Fruit fly (Drosophila melanogaster) whole organism, prepupa: ENCODE measurements around the gene CG1394.

Experiments used
- CG10631 ChIP-seq: fragments of 200-800 bp; sonication (Bioruptor generic); optimal IDR thresholded peaks from 2 replicates; lab custom pipeline; 2016; ENCODE audit warnings: missing biosample characterization, missing genetic modification characterization
- CG11762 ChIP-seq: fragments of 200-800 bp; sonication (Bioruptor generic); optimal IDR thresholded peaks from 3 replicates; lab custom pipeline; 2016; ENCODE audit warnings: missing biosample characterization, missing genetic modification characterization; ENCODE audit not compliant: insufficient read depth
- CG11902 ChIP-seq: fragments of 200-800 bp; sonication (Bioruptor generic); optimal IDR thresholded peaks from 3 replicates; lab custom pipeline; 2016; ENCODE audit warnings: missing biosample characterization, missing genetic modification characterization
- CG15336 ChIP-seq: fragments of 200-800 bp; sonication (Bioruptor generic); IDR thresholded peaks from 2 replicates; pipeline ENCODE4 v1.3.6; 2022; ENCODE audit warnings: missing biosample characterization, missing genetic modification characterization
- CG16779 ChIP-seq: fragments of 200-800 bp; sonication (Bioruptor generic); optimal IDR thresholded peaks from 3 replicates; lab custom pipeline; 2017; ENCODE audit warnings: missing biosample characterization, mild to moderate bottlenecking, missing genetic modification characterization
- CG3032 ChIP-seq: fragments of 200-800 bp; optimal IDR thresholded peaks from 2 replicates; lab custom pipeline; 2019; ENCODE audit warnings: missing biosample characterization, mild to moderate bottlenecking, missing genetic modification characterization, moderate library complexity
- CG31627 ChIP-seq: fragments of 200-800 bp; sonication (Bioruptor generic); optimal IDR thresholded peaks from 3 replicates; lab custom pipeline; 2016; ENCODE audit warnings: missing biosample characterization, missing genetic modification characterization
- CG32006 ChIP-seq: fragments of 200-800 bp; sonication (Bioruptor generic); optimal IDR thresholded peaks from 3 replicates; lab custom pipeline; 2017; ENCODE audit warnings: missing biosample characterization, mild to moderate bottlenecking, missing genetic modification characterization
- CG34406 ChIP-seq: fragments of 200-800 bp; sonication (Bioruptor generic); optimal IDR thresholded peaks from 3 replicates; lab custom pipeline; 2016; ENCODE audit warnings: missing biosample characterization, missing genetic modification characterization
- CG6854 ChIP-seq: fragments of 200-800 bp; sonication (Bioruptor generic); optimal IDR thresholded peaks from 2 replicates; lab custom pipeline; 2017; ENCODE audit warnings: missing biosample characterization, mild to moderate bottlenecking, missing genetic modification characterization
- CG8119 ChIP-seq: fragments of 200-800 bp; sonication (Bioruptor generic); IDR thresholded peaks from 3 replicates; pipeline ENCODE4 v1.3.6; 2022; ENCODE audit warnings: missing biosample characterization, missing genetic modification characterization
- CG8632 ChIP-seq: fragments of 200-800 bp; sonication (Bioruptor generic); optimal IDR thresholded peaks from 3 replicates; lab custom pipeline; 2016; ENCODE audit warnings: missing biosample characterization, missing genetic modification characterization
- CG9139 ChIP-seq: fragments of 200-800 bp; sonication (Bioruptor generic); optimal IDR thresholded peaks from 3 replicates; lab custom pipeline; 2017; ENCODE audit warnings: missing biosample characterization, mild to moderate bottlenecking, missing genetic modification characterization
- Eip78C ChIP-seq: fragments of 200-800 bp; sonication (Bioruptor generic); peaks from one replicate; lab custom pipeline; 2016; ENCODE audit warnings: missing biosample characterization, missing genetic modification characterization
- Eip93F ChIP-seq: fragments of 200-800 bp; sonication (Bioruptor generic); optimal IDR thresholded peaks from 2 replicates; lab custom pipeline; 2016; ENCODE audit warnings: missing biosample characterization, mild to moderate bottlenecking, missing genetic modification characterization
- Ets21C ChIP-seq: fragments of 200-800 bp; sonication (Bioruptor generic); optimal IDR thresholded peaks from 3 replicates; lab custom pipeline; 2016; ENCODE audit warnings: missing biosample characterization, missing genetic modification characterization
- Gug ChIP-seq: fragments of 200-800 bp; sonication (Bioruptor generic); IDR thresholded peaks from 2 replicates; pipeline ENCODE4 v1.3.6; 2022; ENCODE audit warnings: missing biosample characterization, missing genetic modification characterization
- Hr38 ChIP-seq: sonication (Bioruptor generic); optimal IDR thresholded peaks from 2 replicates; lab custom pipeline; 2016; ENCODE audit warnings: missing biosample characterization, missing genetic modification characterization
- OdsH ChIP-seq: fragments of 200-800 bp; sonication (Bioruptor generic); optimal IDR thresholded peaks from 3 replicates; lab custom pipeline; 2016; ENCODE audit warnings: missing biosample characterization, missing genetic modification characterization
- Sox102F ChIP-seq: fragments of 200-800 bp; sonication (Bioruptor generic); optimal IDR thresholded peaks from 2 replicates; lab custom pipeline; 2016; ENCODE audit warnings: missing biosample characterization, mild to moderate bottlenecking, missing genetic modification characterization
- achi ChIP-seq: fragments of 200-800 bp; sonication (Bioruptor generic); optimal IDR thresholded peaks from 3 replicates; lab custom pipeline; 2016; ENCODE audit warnings: missing biosample characterization, missing genetic modification characterization
- acj6 ChIP-seq: fragments of 200-800 bp; sonication (Bioruptor generic); optimal IDR thresholded peaks from 3 replicates; lab custom pipeline; 2016; ENCODE audit warnings: missing biosample characterization, missing genetic modification characterization
- cyc ChIP-seq: fragments of 200-800 bp; sonication (Bioruptor generic); optimal IDR thresholded peaks from 3 replicates; lab custom pipeline; 2016; ENCODE audit warnings: missing biosample characterization, missing genetic modification characterization
- dac ChIP-seq: fragments of 200-800 bp; sonication (Bioruptor generic); optimal IDR thresholded peaks from 2 replicates; lab custom pipeline; 2017; ENCODE audit warnings: missing biosample characterization, mild to moderate bottlenecking, missing genetic modification characterization
- eg ChIP-seq: fragments of 200-800 bp; sonication (Bioruptor generic); IDR thresholded peaks from 3 replicates; pipeline ENCODE4 v1.3.6; 2022; ENCODE audit warnings: missing biosample characterization, missing genetic modification characterization
- esn ChIP-seq: fragments of 200-800 bp; sonication (Bioruptor generic); optimal IDR thresholded peaks from 2 replicates; lab custom pipeline; 2016; ENCODE audit warnings: missing biosample characterization, mild to moderate bottlenecking, missing genetic modification characterization, moderate library complexity
- fd59A ChIP-seq: fragments of 200-800 bp; sonication (Bioruptor generic); optimal IDR thresholded peaks from 2 replicates; lab custom pipeline; 2017; ENCODE audit warnings: missing biosample characterization, mild to moderate bottlenecking, missing genetic modification characterization, missing genetic modification reagents
- fd85E ChIP-seq: fragments of 200-800 bp; sonication (Bioruptor generic); optimal IDR thresholded peaks from 3 replicates; lab custom pipeline; 2016; ENCODE audit warnings: missing biosample characterization, missing genetic modification characterization
- pdm3 ChIP-seq: fragments of 200-800 bp; sonication (Bioruptor generic); optimal IDR thresholded peaks from 3 replicates; lab custom pipeline; 2016; ENCODE audit warnings: missing biosample characterization, missing genetic modification characterization
- ss ChIP-seq, 2 experiments: fragments of 200-800 bp; sonication (Bioruptor generic); optimal IDR thresholded peaks; 2 replicates in 1 of 2; 3 replicates in 1 of 2; lab custom pipeline; 2017 to 2018; ENCODE audit warnings: mild to moderate bottlenecking in 2 of 2, missing biosample characterization in 2 of 2, missing genetic modification characterization in 2 of 2, moderate library complexity in 1 of 2
- svp ChIP-seq: fragments of 200-800 bp; sonication (Bioruptor generic); peaks from one replicate; lab custom pipeline; 2016; ENCODE audit warnings: missing biosample characterization, missing genetic modification characterization

Gene CG1394

DNA sequence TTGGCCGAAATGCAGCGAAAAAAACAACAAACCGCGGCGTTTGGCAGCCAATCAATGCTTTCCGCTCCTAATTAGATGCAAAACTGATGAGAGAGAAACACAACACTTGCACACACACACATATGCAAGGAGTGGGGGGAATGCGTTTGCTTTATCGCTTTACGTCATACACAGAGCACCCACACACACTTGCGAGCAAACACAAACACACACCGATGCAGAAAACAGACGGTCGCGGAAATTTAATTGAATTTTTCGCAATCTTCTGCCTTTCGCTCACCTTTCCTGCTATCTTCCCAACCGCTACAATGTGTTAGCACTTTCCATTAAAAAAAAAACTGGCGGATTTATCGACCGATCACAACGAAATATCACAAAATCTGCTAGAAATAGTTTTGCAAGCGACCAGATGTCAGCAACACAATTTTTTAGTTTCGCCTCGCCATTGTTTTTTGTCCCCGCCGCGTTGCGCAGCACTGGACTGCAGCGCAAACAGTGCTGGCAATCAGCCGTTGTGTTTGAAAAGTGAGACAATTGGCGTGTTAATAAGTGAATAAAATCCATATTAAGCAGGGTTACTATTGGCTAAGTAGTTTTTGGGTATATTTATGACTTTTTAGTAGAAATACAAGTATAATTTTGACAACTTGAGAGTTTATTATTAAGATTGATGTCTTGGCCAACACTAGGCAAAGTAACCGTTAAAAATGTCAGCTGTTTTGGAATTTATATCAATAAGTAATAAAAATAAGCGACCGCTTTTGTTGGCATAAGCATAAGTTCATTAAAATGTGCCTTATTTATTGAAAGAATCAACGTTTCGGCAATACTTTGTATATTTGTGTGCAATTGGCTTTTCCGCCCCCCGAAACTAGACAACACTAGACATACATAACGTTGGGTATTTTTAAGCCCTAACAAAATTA is 33.6 kb downstream of the CG1394 start, which contains the start of gene Klp10A (continued):
- TF ChIP-seq Eip93F (GFP tag; lab: Kevin White, UChicago) = no peak
- TF ChIP-seq CG9139 (GFP tag; lab: Kevin White, UChicago) = peak; percentile 2
- TF ChIP-seq CG15336 (GFP tag; lab: Robert Waterston, UW) = no peak
- no peak for TF ChIP-seq fd59A (GFP tag; lab: Kevin White, UChicago)
- TF ChIP-seq CG10631 (GFP tag; lab: Kevin White, UChicago) = peak; percentile 36
- TF ChIP-seq, all 60 proteins: peak for 19

DNA sequence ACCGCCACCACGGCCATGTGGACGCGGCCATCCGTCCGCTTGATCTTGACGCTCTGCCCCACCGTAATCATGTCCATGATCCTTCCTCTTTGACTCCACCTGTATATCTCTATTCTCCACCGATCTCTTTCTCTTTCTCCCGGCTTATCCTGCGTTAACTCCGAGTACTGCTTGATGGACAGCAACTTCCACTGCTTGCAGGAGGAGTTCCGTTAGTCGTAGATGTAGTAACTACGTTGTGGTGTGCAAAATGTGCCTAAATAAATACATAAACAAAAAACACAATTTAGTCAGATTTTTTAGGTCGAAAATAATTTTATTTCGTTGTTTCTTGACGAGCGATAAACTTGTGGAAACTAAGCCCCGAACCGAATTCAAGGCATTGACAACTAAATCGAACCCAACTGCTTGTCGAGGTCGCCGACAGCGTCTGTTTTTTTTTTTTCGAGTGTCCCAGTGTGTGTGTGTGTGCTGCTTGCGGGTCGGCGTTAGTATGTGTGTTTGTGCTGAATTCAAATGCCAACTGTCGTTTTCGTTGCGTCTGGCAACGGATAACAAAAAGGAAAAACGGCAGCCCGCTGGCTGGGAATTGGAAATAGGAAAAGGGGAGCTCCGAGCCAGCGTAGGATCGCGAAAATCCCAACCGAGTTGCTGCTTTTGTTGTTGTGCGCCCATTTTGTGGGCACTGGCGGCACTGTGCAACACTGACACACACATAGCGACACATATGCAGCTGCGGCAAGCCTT is 34.5 kb downstream of the CG1394 start:
- TF ChIP-seq CG31627 (GFP tag; lab: Kevin White, UChicago) = no peak
- TF ChIP-seq CG8119 (GFP tag; lab: Robert Waterston, UW) = no peak
- peak; percentile 5 for TF ChIP-seq Eip78C (GFP tag; lab: Kevin White, UChicago)
- TF ChIP-seq svp (GFP tag; lab: Kevin White, UChicago) = peak; percentile 41
- TF ChIP-seq CG34406 (GFP tag; lab: Kevin White, UChicago) = no peak
- no peak for TF ChIP-seq OdsH (GFP tag; lab: Kevin White, UChicago)
- TF ChIP-seq CG11762 (GFP tag; lab: Kevin White, UChicago) = no peak
- no peak for TF ChIP-seq esn
- TF ChIP-seq CG15336 (GFP tag; lab: Robert Waterston, UW) = 0 out of 2 replicates have a peak, but pooled peaks have one; percentile 7

DNA sequence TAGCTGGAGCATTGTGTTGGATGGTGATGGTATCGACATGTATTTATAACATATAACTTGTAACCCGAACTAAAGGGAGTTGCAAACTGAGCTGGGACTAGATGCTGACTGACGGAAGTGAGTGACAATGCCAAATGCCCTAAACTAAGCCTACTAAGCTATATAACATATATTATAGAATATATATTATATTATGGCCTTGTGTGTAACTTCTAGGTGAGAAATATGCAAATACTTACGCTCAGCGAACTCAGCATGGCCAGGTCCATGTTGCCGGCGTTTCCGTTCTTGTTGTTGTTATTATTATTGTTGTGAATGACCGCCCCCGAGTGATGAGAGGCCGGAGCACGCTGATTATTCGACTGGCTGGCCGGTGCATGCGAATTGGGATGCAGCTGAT is 38.2 kb downstream of the CG1394 start, which contains the start of gene CG44385:
Gene CG44385 (minus strand): TSS at position 101 of the 400 bp plus-strand sequence.
- TF ChIP-seq CG16779 (tag; lab: Kevin White, UChicago) = no peak
- TF ChIP-seq cyc = no peak
- TF ChIP-seq CG32006 (GFP tag; lab: Kevin White, UChicago) = no peak
- no peak for TF ChIP-seq ss (GFP tag; optimal IDR thresholded peaks at IDR 0.05; lab: Kevin White, UChicago)
- no peak for TF ChIP-seq CG11902 (GFP tag; lab: Kevin White, UChicago)
- no peak for TF ChIP-seq Gug (GFP tag; lab: Robert Waterston, UW)
- TF ChIP-seq acj6 = no peak
- TF ChIP-seq Ets21C (GFP tag; lab: Kevin White, UChicago) = no peak
- TF ChIP-seq CG6854 (GFP tag; lab: Kevin White, UChicago) = no peak
- no peak for TF ChIP-seq CG8632 (GFP tag; lab: Kevin White, UChicago)
- no peak for TF ChIP-seq CG3032
- TF ChIP-seq Sox102F (GFP tag; lab: Kevin White, UChicago) = no peak
- TF ChIP-seq pdm3 (GFP tag; lab: Kevin White, UChicago) = no peak
- no peak for TF ChIP-seq svp (GFP tag; lab: Kevin White, UChicago)
- TF ChIP-seq Hr38 = no peak
- TF ChIP-seq CG10631 (GFP tag; lab: Kevin White, UChicago) = no peak
- no peak for TF ChIP-seq fd59A (GFP tag; lab: Kevin White, UChicago)
- TF ChIP-seq fd85E (GFP tag; lab: Kevin White, UChicago) = no peak
- TF ChIP-seq, all 60 proteins: peak for 0

DNA sequence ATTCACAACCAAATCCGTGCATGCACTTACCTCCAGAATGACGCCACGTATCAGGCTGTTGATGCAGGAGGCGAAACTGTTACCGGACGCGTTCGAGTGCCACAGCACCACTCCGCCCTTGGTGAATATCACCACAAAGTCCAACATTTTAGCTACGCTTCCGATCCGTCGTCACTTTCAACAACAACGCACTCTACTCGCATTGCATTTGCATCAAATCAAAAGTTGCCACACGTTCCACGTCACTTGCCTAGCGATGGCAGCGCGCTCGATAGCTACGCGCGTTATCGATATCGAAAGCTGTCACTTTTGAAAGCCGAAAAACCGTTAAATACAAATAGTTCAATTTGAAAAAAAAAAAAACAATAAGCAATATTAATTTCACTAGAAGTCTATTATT is 41.6 kb downstream of the CG1394 start, which contains the start of gene SrpRalpha:
Gene SrpRalpha (minus strand): TSS at position 260 of the 400 bp plus-strand sequence.
- TF ChIP-seq CG32006 (GFP tag; lab: Kevin White, UChicago) (no peak), eg (GFP tag; lab: Robert Waterston, UW) (no peak), Eip93F (GFP tag; lab: Kevin White, UChicago) (no peak), achi (GFP tag; lab: Kevin White, UChicago) (peak; percentile 99), dac (GFP tag; lab: Kevin White, UChicago) (no peak), CG15336 (GFP tag; lab: Robert Waterston, UW) (0 out of 2 replicates have a peak, but pooled peaks have one; percentile 15), CG34406 (GFP tag; lab: Kevin White, UChicago) (no peak), esn (peak; percentile 1)
